Fruit fly (Drosophila melanogaster) whole organism, embryonic: Measurements from ENCODE around the gene Yip1d1.

Experiments used
- Ada2b ChIP-seq: fragments of 200-800 bp; sonication (Bioruptor generic); IDR thresholded peaks from 2 replicates; pipeline ENCODE4 v1.3.6; 2022; ENCODE audit warnings: missing biosample characterization, missing genetic modification characterization
- Atf3 ChIP-seq: fragments of 200-800 bp; sonication (Bioruptor generic); optimal IDR thresholded peaks from 3 replicates; lab custom pipeline; 2016; ENCODE audit warnings: missing biosample characterization, missing genetic modification characterization
- CG1024 ChIP-seq: fragments of 200-800 bp; sonication (Bioruptor generic); IDR thresholded peaks from 2 replicates; pipeline ENCODE4 v1.3.6; 2022; ENCODE audit warnings: missing biosample characterization, missing genetic modification characterization
- CG10431 ChIP-seq: fragments of 200-800 bp; sonication (Bioruptor generic); optimal IDR thresholded peaks from 3 replicates; lab custom pipeline; 2018; ENCODE audit warnings: missing biosample characterization, mild to moderate bottlenecking, missing genetic modification characterization
- CG11398 ChIP-seq: fragments of 200-800 bp; sonication (Bioruptor generic); optimal IDR thresholded peaks from 2 replicates; lab custom pipeline; 2016; ENCODE audit warnings: missing biosample characterization, missing genetic modification characterization
- CG12391 ChIP-seq: fragments of 200-800 bp; sonication (Bioruptor generic); optimal IDR thresholded peaks from 3 replicates; lab custom pipeline; 2018; ENCODE audit warnings: missing biosample characterization, mild to moderate bottlenecking, missing genetic modification characterization, moderate library complexity
- CG12769 ChIP-seq: fragments of 200-800 bp; sonication (Bioruptor generic); optimal IDR thresholded peaks from 2 replicates; lab custom pipeline; 2019; ENCODE audit warnings: missing biosample characterization, mild to moderate bottlenecking, missing genetic modification characterization, moderate library complexity
- CG12942 ChIP-seq: fragments of 200-800 bp; sonication (Bioruptor generic); optimal IDR thresholded peaks from 3 replicates; lab custom pipeline; 2016; ENCODE audit warnings: missing biosample characterization, missing genetic modification characterization
- CG14050 ChIP-seq: fragments of 200-800 bp; sonication (Bioruptor generic); IDR thresholded peaks from 3 replicates; pipeline ENCODE4 v1.3.6; 2022; ENCODE audit warnings: missing biosample characterization, missing genetic modification characterization
- CG14441 ChIP-seq: fragments of 200-800 bp; sonication (Bioruptor generic); IDR thresholded peaks from 2 replicates; pipeline ENCODE4 v1.3.6; 2022; ENCODE audit warnings: missing biosample characterization, missing genetic modification characterization
- CG14710 ChIP-seq: fragments of 200-800 bp; sonication (Bioruptor generic); optimal IDR thresholded peaks from 3 replicates; lab custom pipeline; 2019; ENCODE audit warnings: missing biosample characterization, mild to moderate bottlenecking, missing genetic modification characterization, moderate library complexity
- CG16815 ChIP-seq: fragments of 200-800 bp; sonication (Bioruptor generic); optimal IDR thresholded peaks from 3 replicates; lab custom pipeline; 2017; ENCODE audit warnings: missing biosample characterization, mild to moderate bottlenecking, missing genetic modification characterization
- CG17328 ChIP-seq: fragments of 200-800 bp; sonication (Bioruptor generic); IDR thresholded peaks from 2 replicates; pipeline ENCODE4 v1.3.6; 2022; ENCODE audit warnings: missing biosample characterization, missing genetic modification characterization
- CG3281 ChIP-seq: fragments of 200-800 bp; sonication (Bioruptor generic); optimal IDR thresholded peaks from 3 replicates; lab custom pipeline; 2017; ENCODE audit warnings: missing biosample characterization, mild to moderate bottlenecking, missing genetic modification characterization
- CG33213 ChIP-seq: fragments of 200-800 bp; sonication (Bioruptor generic); optimal IDR thresholded peaks from 3 replicates; lab custom pipeline; 2016; ENCODE audit warnings: missing biosample characterization, missing genetic modification characterization
- CG3407 ChIP-seq: fragments of 200-800 bp; sonication (Bioruptor generic); optimal IDR thresholded peaks from 2 replicates; lab custom pipeline; 2018; ENCODE audit warnings: missing biosample characterization, mild to moderate bottlenecking, missing genetic modification characterization
- CG43689 ChIP-seq: fragments of 200-800 bp; sonication (Bioruptor generic); IDR thresholded peaks from 2 replicates; pipeline ENCODE4 v1.3.6; 2022; ENCODE audit warnings: missing biosample characterization, missing genetic modification characterization
- CG4424 ChIP-seq: fragments of 200-800 bp; sonication (Bioruptor generic); optimal IDR thresholded peaks from 3 replicates; lab custom pipeline; 2016; ENCODE audit warnings: missing biosample characterization, missing genetic modification characterization
- CG4617 ChIP-seq: fragments of 200-800 bp; sonication (Bioruptor generic); optimal IDR thresholded peaks from 3 replicates; lab custom pipeline; 2016; ENCODE audit warnings: missing biosample characterization, missing genetic modification characterization, borderline replicate concordance
- CG5180 ChIP-seq: fragments of 200-800 bp; sonication (Bioruptor generic); optimal IDR thresholded peaks from 3 replicates; lab custom pipeline; 2017; ENCODE audit warnings: missing biosample characterization, missing genetic modification characterization, mild to moderate bottlenecking, moderate library complexity, missing genetic modification reagents
- CG7357 ChIP-seq: fragments of 200-800 bp; sonication (Bioruptor generic); IDR thresholded peaks from 3 replicates; pipeline ENCODE4 v1.3.6; 2022; ENCODE audit warnings: missing biosample characterization, missing genetic modification characterization
- CG9932 ChIP-seq: fragments of 200-800 bp; sonication (Bioruptor generic); IDR thresholded peaks from 2 replicates; pipeline ENCODE4 v1.3.6; 2022; ENCODE audit warnings: missing biosample characterization, missing genetic modification characterization
- Hr3 ChIP-seq: fragments of 200-800 bp; sonication (Bioruptor generic); optimal IDR thresholded peaks from 3 replicates; lab custom pipeline; 2016; ENCODE audit warnings: missing biosample characterization, missing genetic modification characterization
- Max ChIP-seq: fragments of 200-800 bp; sonication (Bioruptor generic); optimal IDR thresholded peaks from 2 replicates; lab custom pipeline; 2016; ENCODE audit warnings: missing biosample characterization, mild to moderate bottlenecking, missing genetic modification characterization
- NC2α ChIP-seq: fragments of 200-800 bp; sonication (Bioruptor generic); optimal IDR thresholded peaks from 2 replicates; lab custom pipeline; 2016; ENCODE audit warnings: missing biosample characterization, missing genetic modification characterization
- Nf-YA ChIP-seq: fragments of 200-800 bp; sonication (Bioruptor generic); IDR thresholded peaks from 2 replicates; pipeline ENCODE4 v1.3.6; 2022; ENCODE audit warnings: missing biosample characterization, missing genetic modification characterization
- Oli ChIP-seq: fragments of 200-800 bp; sonication (Bioruptor generic); optimal IDR thresholded peaks from 2 replicates; lab custom pipeline; 2018; ENCODE audit warnings: missing biosample characterization, mild to moderate bottlenecking, missing genetic modification characterization, moderate library complexity
- Sox100B ChIP-seq: fragments of 200-800 bp; sonication (Bioruptor generic); optimal IDR thresholded peaks from 3 replicates; lab custom pipeline; 2018; ENCODE audit warnings: missing biosample characterization, mild to moderate bottlenecking, missing genetic modification characterization
- TFAM ChIP-seq: fragments of 200-800 bp; sonication (Bioruptor generic); optimal IDR thresholded peaks from 2 replicates; lab custom pipeline; 2017; ENCODE audit warnings: missing biosample characterization, missing genetic modification characterization, inconsistent platforms
- Tbp ChIP-seq: fragments of >200 bp; optimal IDR thresholded peaks from 2 replicates; lab custom pipeline; 2018; ENCODE audit warnings: missing biosample characterization, missing genetic modification characterization
- amos ChIP-seq: fragments of 200-800 bp; sonication (Bioruptor generic); IDR thresholded peaks from 2 replicates; pipeline ENCODE4 v1.3.6; 2022; ENCODE audit warnings: missing biosample characterization, missing genetic modification characterization; ENCODE audit not compliant: partially characterized antibody
- bcd ChIP-seq: fragments of 200-800 bp; sonication (Bioruptor generic); optimal IDR thresholded peaks from 2 replicates; lab custom pipeline; 2017; ENCODE audit warnings: missing biosample characterization, mild to moderate bottlenecking, missing genetic modification characterization
- chif ChIP-seq, 2 experiments: fragments of 200-800 bp; sonication (Bioruptor generic); optimal IDR thresholded peaks; 3 replicates each; lab custom pipeline; 2016; ENCODE audit warnings: missing biosample characterization in 2 of 2, missing genetic modification characterization in 2 of 2
- inv ChIP-seq: fragments of 200-800 bp; sonication (Bioruptor generic); IDR thresholded peaks from 2 replicates; pipeline ENCODE4 v1.3.6; 2022; ENCODE audit warnings: missing biosample characterization, missing genetic modification characterization; ENCODE audit not compliant: partially characterized antibody
- luna ChIP-seq: fragments of 200-800 bp; sonication (Bioruptor generic); optimal IDR thresholded peaks from 2 replicates; lab custom pipeline; 2016; ENCODE audit warnings: missing biosample characterization, missing genetic modification characterization
- nerfin-2 ChIP-seq: fragments of 200-800 bp; sonication (Bioruptor generic); IDR thresholded peaks from 2 replicates; pipeline ENCODE4 v1.3.6; 2022; ENCODE audit warnings: missing biosample characterization, missing genetic modification characterization; ENCODE audit not compliant: partially characterized antibody
- odd ChIP-seq: fragments of 200-800 bp; sonication (Bioruptor generic); optimal IDR thresholded peaks from 2 replicates; lab custom pipeline; 2017; ENCODE audit warnings: missing biosample characterization, mild to moderate bottlenecking, missing genetic modification characterization
- pan ChIP-seq, 4 experiments: fragments of >200 bp in 3 of 4; fragments of 200-800 bp in 1 of 4; sonication (Bioruptor generic) in 1 of 4; optimal IDR thresholded peaks in 3 of 4; IDR thresholded peaks in 1 of 4; 2 replicates each; pipeline versions ENCODE4 v1.3.6 to Lab custom; 2017 to 2022; ENCODE audit warnings: missing biosample characterization in 2 of 4, missing genetic modification characterization in 2 of 4, mixed read lengths in 1 of 4
- pita ChIP-seq: fragments of 200-800 bp; sonication (Bioruptor generic); optimal IDR thresholded peaks from 2 replicates; lab custom pipeline; 2017; ENCODE audit warnings: missing biosample characterization, mild to moderate bottlenecking, missing genetic modification characterization
- pros ChIP-seq: fragments of 200-800 bp; sonication (Bioruptor generic); optimal IDR thresholded peaks from 3 replicates; lab custom pipeline; 2019; ENCODE audit warnings: missing biosample characterization, mild to moderate bottlenecking, missing genetic modification characterization, moderate library complexity
- sisA ChIP-seq: fragments of 200-800 bp; sonication (Bioruptor generic); IDR thresholded peaks from 2 replicates; pipeline ENCODE4 v1.3.6; 2022; ENCODE audit warnings: missing biosample characterization, missing genetic modification characterization
- slp2 ChIP-seq: fragments of 200-800 bp; sonication (Bioruptor generic); optimal IDR thresholded peaks from 2 replicates; lab custom pipeline; 2016; ENCODE audit warnings: missing biosample characterization, missing genetic modification characterization
- tgo ChIP-seq: fragments of 200-800 bp; sonication (Bioruptor generic); IDR thresholded peaks from 3 replicates; pipeline ENCODE4 v1.3.6; 2022; ENCODE audit warnings: missing biosample characterization, missing genetic modification characterization
- tin ChIP-seq: fragments of 200-800 bp; sonication (Bioruptor generic); optimal IDR thresholded peaks from 3 replicates; lab custom pipeline; 2016; ENCODE audit warnings: missing biosample characterization, missing genetic modification characterization
- tll ChIP-seq, 2 experiments: fragments of 200-800 bp in 1 of 2; fragments of >200 bp in 1 of 2; sonication (Bioruptor generic) in 1 of 2; optimal IDR thresholded peaks; 2 replicates each; lab custom pipeline; 2017 to 2019; ENCODE audit warnings: missing biosample characterization in 2 of 2, missing genetic modification characterization in 2 of 2, mild to moderate bottlenecking in 1 of 2, moderate library complexity in 1 of 2
- tup ChIP-seq: fragments of 200-800 bp; sonication (Bioruptor generic); optimal IDR thresholded peaks from 2 replicates; lab custom pipeline; 2016; ENCODE audit warnings: missing biosample characterization, mild to moderate bottlenecking, missing genetic modification characterization, moderate library complexity
- vfl ChIP-seq: fragments of 200-800 bp; sonication (Bioruptor generic); optimal IDR thresholded peaks from 2 replicates; lab custom pipeline; 2016; ENCODE audit warnings: missing biosample characterization, missing genetic modification characterization
- wor ChIP-seq: fragments of 200-800 bp; sonication (Bioruptor generic); IDR thresholded peaks from 2 replicates; pipeline ENCODE4 v1.3.6; 2022; ENCODE audit warnings: missing biosample characterization, missing genetic modification characterization

Yip1d1 gene

dm6 chr2L:13004059-13004870, 3.8 kb upstream of the Yip1d1 start, which contains the start of the genes Vha68-1 and mTor (continued):
- TF ChIP-seq NC2α (GFP tag; lab: Kevin White, UChicago) (no peak), CG11398 (GFP tag; lab: Kevin White, UChicago) (peak; percentile 48), slp2 (peak; percentile 78), tup (no peak), tll (GFP tag; optimal IDR thresholded peaks at IDR 0.05; lab: Kevin White, UChicago) (no peak), CG12942 (GFP tag; lab: Kevin White, UChicago) (peak; percentile 77), Tbp (no peak), CG43689 (no peak), pros (GFP tag; lab: Kevin White, UChicago) (no peak), CG33213 (GFP tag; lab: Kevin White, UChicago) (peak; percentile 50), Oli (tag; lab: Kevin White, UChicago) (peak; percentile 67), Atf3 (peak; percentile 61), chif (GFP tag; optimal IDR thresholded peaks at IDR 0.05; lab: Kevin White, UChicago) (peak; percentile 65 to 70), CG5180 (GFP tag; lab: Kevin White, UChicago) (no peak), wor (GFP tag; lab: Robert Waterston, UW) (peak; percentile 48), luna (GFP tag; lab: Kevin White, UChicago) (peak; percentile 67), CG4424 (GFP tag; lab: Kevin White, UChicago) (peak; percentile 85), amos (GFP tag; lab: Robert Waterston, UW) (peak; percentile 86), inv (GFP tag; lab: Robert Waterston, UW) (peak; percentile 82), CG16815 (peak; percentile 79), CG12391 (tag; lab: Kevin White, UChicago) (peak; percentile 88), CG14710 (tag; lab: Kevin White, UChicago) (peak; percentile 88), pita (no peak), Max (GFP tag; lab: Kevin White, UChicago) (peak; percentile 64), odd (no peak), CG4617 (GFP tag; lab: Kevin White, UChicago) (peak; percentile 3), tin (peak; percentile 76), CG12769 (tag; lab: Kevin White, UChicago) (no peak), CG17328 (GFP tag; lab: Robert Waterston, UW) (peak; percentile 68), CG3407 (no peak), CG14050 (peak; percentile 54; the same call in 2 of the 3 replicates), CG10431 (GFP tag; lab: Kevin White, UChicago) (no peak), CG14441 (GFP tag; lab: Robert Waterston, UW) (peak; percentile 85), Nf-YA (GFP tag; lab: Robert Waterston, UW) (no peak), pan (optimal IDR thresholded peaks at IDR 0.05; lab: Kevin White, UChicago) (no peak), pan (GFP tag; optimal IDR thresholded peaks at IDR 0.05 in 1 of 2, IDR thresholded peaks at IDR 0.05 in 1 of 2) (peak in 1 of 2 experiments; percentile 80), CG7357 (GFP tag; lab: Robert Waterston, UW) (peak; percentile 97), vfl (GFP tag; lab: Kevin White, UChicago) (peak; percentile 64), CG1024 (GFP tag; lab: Robert Waterston, UW) (peak; percentile 75), CG9932 (peak; percentile 92), bcd (GFP tag; lab: Kevin White, UChicago) (peak; percentile 83), Sox100B (GFP tag; lab: Kevin White, UChicago) (no peak), tgo (GFP tag; lab: Robert Waterston, UW) (peak; percentile 83), sisA (GFP tag; lab: Robert Waterston, UW) (peak; percentile 85), nerfin-2 (GFP tag; lab: Robert Waterston, UW) (peak; percentile 73), Ada2b (GFP tag; lab: Robert Waterston, UW) (peak; percentile 71), CG3281 (GFP tag; lab: Kevin White, UChicago) (no peak), TFAM (GFP tag; lab: Kevin White, UChicago) (no peak), Hr3 (GFP tag; lab: Kevin White, UChicago) (peak; percentile 84)
